Worm (Caenorhabditis elegans) whole organism, L3 larva: ENCODE data around the gene C49C3.8.

Experiments
- R02D3.7 ChIP-seq: fragments of 150-350 bp; optimal IDR thresholded peaks from 2 replicates; lab custom pipeline; 2014; ENCODE audit warnings: missing biosample characterization, missing genetic modification characterization
- ama-1 ChIP-seq: fragments of 150-350 bp; optimal IDR thresholded peaks from 2 replicates; lab custom pipeline; 2018
- ceh-28 ChIP-seq: fragments of 150-350 bp; optimal IDR thresholded peaks from 2 replicates; lab custom pipeline; 2014; ENCODE audit warnings: missing biosample characterization, missing genetic modification reagents, missing genetic modification characterization
- ceh-82 ChIP-seq: fragments of 150-350 bp; optimal IDR thresholded peaks from 2 replicates; lab custom pipeline; 2014; ENCODE audit warnings: missing biosample characterization, missing genetic modification characterization
- daf-12 ChIP-seq: fragments of 150-350 bp; optimal IDR thresholded peaks from 2 replicates; lab custom pipeline; 2014; ENCODE audit warnings: missing biosample characterization, missing genetic modification reagents, missing genetic modification characterization
- elt-1 ChIP-seq: fragments of 150-350 bp; optimal IDR thresholded peaks from 2 replicates; lab custom pipeline; 2014; ENCODE audit warnings: missing biosample characterization, missing genetic modification characterization
- elt-2 ChIP-seq: sonication (generic microtip); optimal IDR thresholded peaks from 2 replicates; lab custom pipeline; 2016; ENCODE audit warnings: missing genetic modification reagents, mild to moderate bottlenecking, missing genetic modification characterization, missing compliant biosample characterization
- elt-3 ChIP-seq, 3 experiments: fragments of 150-350 bp in 1 of 3; sonication (generic microtip) in 2 of 3; optimal IDR thresholded peaks; 2 replicates in 2 of 3; 4 replicates in 1 of 3; lab custom pipeline; 2014 to 2017; ENCODE audit warnings: missing biosample characterization in 3 of 3, missing genetic modification characterization in 3 of 3
- fkh-10 ChIP-seq: sonication (generic microtip); optimal IDR thresholded peaks from 2 replicates; lab custom pipeline; 2017; ENCODE audit warnings: missing biosample characterization, missing genetic modification reagents, missing genetic modification characterization
- fkh-2 ChIP-seq: fragments of 150-350 bp; optimal IDR thresholded peaks from 2 replicates; lab custom pipeline; 2014; ENCODE audit warnings: missing biosample characterization, missing genetic modification reagents, missing genetic modification characterization
- fos-1 ChIP-seq: fragments of 150-350 bp; optimal IDR thresholded peaks from 2 replicates; lab custom pipeline; 2014; ENCODE audit warnings: missing biosample characterization, missing genetic modification characterization
- hmg-11 ChIP-seq: sonication (generic microtip); optimal IDR thresholded peaks from 2 replicates; lab custom pipeline; 2016; ENCODE audit warnings: missing genetic modification characterization, missing compliant biosample characterization
- jun-1 ChIP-seq: fragments of 150-350 bp; optimal IDR thresholded peaks from 2 replicates; lab custom pipeline; 2014; ENCODE audit warnings: missing biosample characterization, missing genetic modification reagents, missing genetic modification characterization
- lin-15B ChIP-seq: fragments of 150-350 bp; optimal IDR thresholded peaks from 2 replicates; lab custom pipeline; 2014; ENCODE audit warnings: missing biosample characterization, missing genetic modification characterization
- lin-39 ChIP-seq: fragments of 150-350 bp; optimal IDR thresholded peaks from 2 replicates; lab custom pipeline; 2018; ENCODE audit warnings: missing biosample characterization, missing genetic modification reagents, missing genetic modification characterization
- nfya-1 ChIP-seq: sonication (generic microtip); optimal IDR thresholded peaks from 2 replicates; lab custom pipeline; 2017; ENCODE audit warnings: missing genetic modification characterization, mild to moderate bottlenecking, missing compliant biosample characterization, antibody characterized with exemption, moderate library complexity; ENCODE audit not compliant: insufficient read depth
- nhr-11 ChIP-seq: fragments of 150-350 bp; optimal IDR thresholded peaks from 2 replicates; lab custom pipeline; 2014; ENCODE audit warnings: missing biosample characterization, missing genetic modification characterization
- nhr-25 ChIP-seq: sonication (generic microtip); optimal IDR thresholded peaks from 2 replicates; lab custom pipeline; 2017; ENCODE audit warnings: missing biosample characterization, missing genetic modification characterization
- nhr-43 ChIP-seq: sonication (generic microtip); optimal IDR thresholded peaks from 2 replicates; lab custom pipeline; 2016; ENCODE audit warnings: mild to moderate bottlenecking, missing genetic modification characterization, missing compliant biosample characterization; ENCODE audit not compliant: poor library complexity, severe bottlenecking
- pha-4 ChIP-seq: fragments of 150-350 bp; optimal IDR thresholded peaks from 2 replicates; lab custom pipeline; 2014; ENCODE audit warnings: missing biosample characterization, missing genetic modification reagents, missing genetic modification characterization
- pqm-1 ChIP-seq: fragments of 150-350 bp; optimal IDR thresholded peaks from 2 replicates; lab custom pipeline; 2017; ENCODE audit warnings: missing biosample characterization, missing genetic modification characterization, inconsistent platforms
- sea-2 ChIP-seq: fragments of 150-350 bp; sonication (generic microtip); optimal IDR thresholded peaks from 4 replicates; lab custom pipeline; 2014; ENCODE audit warnings: missing biosample characterization, missing genetic modification reagents, missing genetic modification characterization
- skn-1 ChIP-seq: fragments of 150-350 bp; optimal IDR thresholded peaks from 2 replicates; lab custom pipeline; 2014; ENCODE audit warnings: missing biosample characterization, missing genetic modification characterization
- snpc-4 ChIP-seq: fragments of 150-350 bp; optimal IDR thresholded peaks from 2 replicates; lab custom pipeline; 2014; ENCODE audit warnings: missing biosample characterization, missing genetic modification characterization
- unc-39 ChIP-seq: sonication (generic microtip); optimal IDR thresholded peaks from 4 replicates; lab custom pipeline; 2017; ENCODE audit warnings: missing biosample characterization, missing genetic modification characterization
- unc-62 ChIP-seq: fragments of 150-350 bp; sonication (generic microtip); optimal IDR thresholded peaks from 4 replicates; lab custom pipeline; 2014; ENCODE audit warnings: missing biosample characterization, missing genetic modification reagents, missing genetic modification characterization
- zag-1 ChIP-seq: fragments of 150-350 bp; optimal IDR thresholded peaks from 2 replicates; lab custom pipeline; 2014; ENCODE audit warnings: missing biosample characterization, missing genetic modification characterization

The C49C3.8 gene

DNA sequence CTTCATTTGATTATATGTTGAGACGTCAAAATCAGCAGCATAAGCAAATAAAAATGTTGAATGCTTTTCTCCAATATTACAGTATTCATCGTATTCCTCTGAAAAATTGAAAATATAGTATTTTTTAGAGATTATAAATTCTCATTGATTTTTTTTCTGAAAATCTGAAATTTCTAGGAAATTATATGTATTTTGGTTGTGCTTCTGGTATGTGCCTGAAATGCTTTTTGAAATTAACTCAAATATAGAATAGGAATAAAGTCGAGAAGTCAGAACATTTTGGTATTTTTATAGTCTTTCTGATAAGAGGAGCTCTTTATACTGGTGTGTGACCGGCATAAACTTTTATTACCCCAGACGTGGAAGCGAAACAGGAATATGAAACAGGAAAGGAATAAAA lies 27.8 kb upstream of the C49C3.8 start, which contains the start of gene T28F3.8:
Gene T28F3.8, minus strand, starts transcription at position 101 of the 400 bp plus-strand sequence.
- TF ChIP-seq elt-2 (tag; lab: Kevin White, UChicago), result peak; percentile 26

DNA sequence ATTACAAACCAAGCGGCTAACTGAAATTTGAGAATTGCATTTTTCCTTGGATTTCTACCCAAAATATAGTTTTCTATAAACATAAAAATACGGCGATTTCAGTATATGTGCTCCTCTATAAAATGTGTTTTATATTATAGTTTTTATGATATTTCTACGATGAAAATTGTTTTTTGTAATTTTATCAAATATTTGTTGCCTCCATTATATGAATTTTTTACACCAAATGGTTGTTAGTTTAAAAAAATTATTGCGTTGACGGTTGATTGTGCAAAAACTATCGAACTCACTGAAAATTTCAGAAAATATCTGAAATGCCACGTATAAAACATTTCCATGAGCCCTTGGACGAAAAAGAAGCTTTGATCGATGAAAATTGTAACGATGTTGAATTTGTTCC lies 26.8 kb upstream of the C49C3.8 start, which contains the start of gene T28F3.9:
Gene T28F3.9, plus strand, starts transcription at position 301 of the 400 bp plus-strand sequence.
- TF ChIP-seq elt-2 (tag; lab: Kevin White, UChicago), result no peak
- no peak for TF ChIP-seq unc-39 (tag; lab: Kevin White, UChicago)
- TF ChIP-seq elt-3 (tag; optimal IDR thresholded peaks at IDR 0.05; lab: Kevin White, UChicago), result no peak

DNA sequence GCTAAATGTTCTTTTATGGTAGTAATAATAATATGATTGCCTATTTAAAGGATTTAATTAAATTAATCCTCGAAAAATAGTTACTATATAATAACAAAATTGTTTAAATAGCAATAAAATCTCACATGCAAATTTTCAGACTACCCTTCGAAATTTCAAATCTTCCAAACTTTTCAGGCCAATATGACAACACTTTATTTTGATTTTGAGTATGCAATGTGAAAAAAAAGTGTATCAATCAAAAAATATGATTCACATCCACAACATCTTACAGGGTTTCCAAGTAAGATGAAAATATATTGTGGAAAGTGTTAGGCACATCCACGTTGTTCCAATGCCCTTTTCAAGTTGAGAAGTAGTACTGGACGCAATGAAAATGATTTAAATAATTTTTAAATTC lies 23.2 kb upstream of the C49C3.8 start, which contains the start of gene snf-9:
Gene snf-9, plus strand, starts transcription at position 301 of the 400 bp plus-strand sequence.
- TF ChIP-seq fkh-2 (tag; lab: Kevin White, UChicago), result no peak
- no peak for TF ChIP-seq nhr-43 (tag; lab: Kevin White, UChicago)
- TF ChIP-seq elt-1, result no peak

DNA sequence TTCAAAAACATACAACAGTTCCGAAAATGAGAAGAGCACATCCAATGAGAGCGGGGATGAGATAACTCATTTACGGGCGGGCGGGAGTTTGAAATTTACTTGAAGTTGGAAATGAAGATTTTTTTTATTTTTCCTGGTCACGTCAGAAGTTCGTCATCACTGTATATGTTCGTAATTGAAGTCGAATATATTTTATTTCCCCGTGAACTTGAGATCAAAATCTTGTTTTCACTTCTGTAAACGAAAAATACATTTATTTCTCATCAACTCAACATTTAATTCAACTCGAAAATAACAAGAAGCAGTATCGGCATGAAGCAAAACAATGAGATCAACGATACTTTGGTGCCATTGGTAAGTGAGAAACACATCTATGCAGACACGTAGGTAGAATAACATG lies 18.6 kb upstream of the C49C3.8 start, which contains the start of gene C49C3.20:
Gene C49C3.20, minus strand, starts transcription at position 101 of the 400 bp plus-strand sequence.
- no peak for TF ChIP-seq snpc-4 (tag; lab: Kevin White, UChicago)
- no peak for TF ChIP-seq nhr-11
- no peak for TF ChIP-seq fkh-10 (GFP tag; lab: Kevin White, UChicago)
- TF ChIP-seq R02D3.7 (tag; lab: Kevin White, UChicago), result no peak
- TF ChIP-seq pha-4 (tag; lab: Kevin White, UChicago), result no peak
- no peak for TF ChIP-seq unc-62 (GFP tag; lab: Kevin White, UChicago)
- TF ChIP-seq ama-1 (lab: Kevin White, UChicago), result no peak
- TF ChIP-seq zag-1 (tag; lab: Kevin White, UChicago), result no peak
- no peak for TF ChIP-seq daf-12
- TF ChIP-seq unc-39 (tag; lab: Kevin White, UChicago), result no peak
- no peak for TF ChIP-seq skn-1 (tag; lab: Kevin White, UChicago)
- no peak for TF ChIP-seq lin-39 (tag; lab: Kevin White, UChicago)
- no peak for TF ChIP-seq fos-1 (tag; lab: Kevin White, UChicago)
- TF ChIP-seq jun-1, result no peak
- no peak for TF ChIP-seq elt-3 (tag; optimal IDR thresholded peaks at IDR 0.05; lab: Kevin White, UChicago)

DNA sequence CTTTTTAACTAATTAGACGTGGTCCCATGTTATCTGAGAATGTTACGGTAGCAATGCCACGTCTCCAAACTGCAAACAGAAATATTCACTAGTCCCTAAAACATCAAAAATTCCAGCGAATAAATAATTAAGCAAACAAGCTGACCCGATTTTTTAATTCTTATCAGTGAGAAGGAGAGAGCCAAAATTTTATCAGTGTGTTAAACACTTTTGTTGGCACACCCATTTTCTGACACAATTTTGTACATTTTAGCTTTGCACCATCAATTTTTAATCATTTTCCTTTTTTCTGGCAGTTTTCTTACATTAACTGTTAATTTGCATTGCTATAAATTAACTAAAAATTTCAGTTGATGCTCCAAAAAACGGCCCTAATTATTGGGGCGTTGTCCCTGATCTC lies 14.6 kb upstream of the C49C3.8 start, which contains the start of gene C49C3.4:
Gene C49C3.4, plus strand, starts transcription at position 351 of the 400 bp plus-strand sequence.
- TF ChIP-seq pqm-1 (tag; lab: Kevin White, UChicago) (peak; percentile 20), nhr-25 (tag; lab: Kevin White, UChicago) (no peak), elt-2 (tag; lab: Kevin White, UChicago) (peak; percentile 70), skn-1 (tag; lab: Kevin White, UChicago) (no peak), hmg-11 (no peak)

DNA sequence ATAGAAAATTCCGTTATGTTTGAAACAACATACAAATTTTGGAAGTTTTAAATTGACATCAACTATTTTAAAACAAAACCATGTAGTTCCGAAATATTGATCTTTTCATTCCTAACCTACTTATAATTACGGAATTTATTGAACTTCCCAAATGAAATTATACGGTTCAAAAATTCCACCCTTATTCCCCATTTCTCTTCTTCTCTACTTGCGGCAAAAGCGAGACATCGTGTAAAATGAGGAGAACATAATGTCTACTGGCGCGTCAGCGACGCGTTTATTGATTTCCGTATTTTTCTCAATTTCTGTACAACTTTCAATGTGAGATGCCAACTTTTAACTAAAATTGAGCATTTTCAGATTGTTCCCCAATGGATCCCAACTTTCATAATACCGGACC lies 6.2 kb upstream of the C49C3.8 start, which contains the start of gene ceh-88:
Gene ceh-88, plus strand, starts transcription at position 355 of the 400 bp plus-strand sequence.
- TF ChIP-seq ceh-28 (tag; lab: Kevin White, UChicago), result peak; percentile 25
- peak; percentile 4 for TF ChIP-seq sea-2 (GFP tag; lab: Kevin White, UChicago)
- peak; percentile 36 for TF ChIP-seq hmg-11
- TF ChIP-seq ama-1 (lab: Kevin White, UChicago), result peak; percentile 45
- TF ChIP-seq pha-4 (tag; lab: Kevin White, UChicago), result peak; percentile 17
- TF ChIP-seq unc-39 (tag; lab: Kevin White, UChicago), result no peak
- TF ChIP-seq fkh-10 (GFP tag; lab: Kevin White, UChicago), result no peak
- TF ChIP-seq elt-2 (tag; lab: Kevin White, UChicago), result peak; percentile 13

DNA sequence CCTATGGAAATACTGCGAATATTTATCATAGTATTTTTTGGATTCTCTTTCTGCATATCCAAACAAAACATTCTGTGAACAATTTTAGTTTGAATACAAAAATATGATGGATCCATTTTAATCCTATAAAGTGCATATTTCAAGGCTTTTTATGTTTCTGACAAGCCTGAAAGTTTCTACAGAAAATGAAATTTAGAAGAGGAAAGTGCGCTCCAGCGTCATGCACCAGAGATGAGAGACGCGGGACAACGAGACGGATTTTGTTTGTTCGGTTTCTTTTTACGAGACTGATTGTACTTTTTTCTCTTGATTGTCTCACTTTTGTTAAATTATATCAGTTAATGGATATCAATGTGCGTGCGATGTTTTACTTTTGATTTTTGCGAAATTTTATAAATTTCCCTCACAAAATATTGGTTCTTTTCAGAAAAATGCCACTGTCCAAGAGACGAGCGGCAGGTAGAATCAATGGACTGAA lies 3.9 kb upstream of the C49C3.8 start, which contains the start of gene C49C3.6:
Gene C49C3.6, plus strand, starts transcription at position 428 of the 478 bp plus-strand sequence.
- TF ChIP-seq ceh-82 (tag; lab: Kevin White, UChicago), result no peak
- peak; percentile 49 for TF ChIP-seq lin-15B (tag; lab: Kevin White, UChicago)
- TF ChIP-seq nfya-1 (tag; lab: Kevin White, UChicago), result peak; percentile 49
- TF ChIP-seq hmg-11, result peak; percentile 56
- peak; percentile 33 for TF ChIP-seq pha-4 (tag; lab: Kevin White, UChicago)
